Worm (Caenorhabditis elegans) whole organism, late embryonic: ENCODE measurements around the gene D1054.8.

Source experiments
- C08G9.2 ChIP-seq: sonication (generic microtip); optimal IDR thresholded peaks from 2 replicates; lab custom pipeline; 2016; ENCODE audit warnings: mild to moderate bottlenecking, missing genetic modification characterization, moderate library complexity, missing compliant biosample characterization
- F13H6.1 ChIP-seq: sonication (generic microtip); optimal IDR thresholded peaks from 2 replicates; lab custom pipeline; 2016; ENCODE audit warnings: missing genetic modification characterization, missing compliant biosample characterization
- K02D7.2 ChIP-seq: sonication (generic microtip); optimal IDR thresholded peaks from 2 replicates; lab custom pipeline; 2017; ENCODE audit warnings: mild to moderate bottlenecking, missing genetic modification characterization, missing compliant biosample characterization
- Y22D7AL.16 ChIP-seq: sonication (generic microtip); optimal IDR thresholded peaks from 2 replicates; lab custom pipeline; 2016; ENCODE audit warnings: missing genetic modification characterization, missing compliant biosample characterization
- ceh-2 ChIP-seq: sonication (generic microtip); optimal IDR thresholded peaks from 2 replicates; lab custom pipeline; 2016; ENCODE audit warnings: missing genotype, missing genetic modification characterization, missing compliant biosample characterization
- ceh-31 ChIP-seq: sonication (generic microtip); optimal IDR thresholded peaks from 2 replicates; lab custom pipeline; 2016; ENCODE audit warnings: missing genetic modification characterization, missing compliant biosample characterization
- ceh-34 ChIP-seq: sonication (generic microtip); optimal IDR thresholded peaks from 2 replicates; lab custom pipeline; 2016; ENCODE audit warnings: mild to moderate bottlenecking, missing genetic modification characterization, missing compliant biosample characterization
- ceh-45 ChIP-seq: fragments of 200-800 bp; sonication (Bioruptor generic); IDR thresholded peaks from 2 replicates; pipeline ENCODE4 v1.3.6; 2022; ENCODE audit warnings: missing genetic modification reagents, missing genetic modification characterization, missing compliant biosample characterization
- ceh-48 ChIP-seq: sonication (generic microtip); optimal IDR thresholded peaks from 2 replicates; lab custom pipeline; 2016; ENCODE audit warnings: missing genetic modification characterization, inconsistent platforms, missing compliant biosample characterization
- ceh-6 ChIP-seq: fragments of 200-800 bp; sonication (Bioruptor generic); optimal IDR thresholded peaks from 2 replicates; lab custom pipeline; 2018; ENCODE audit warnings: mild to moderate bottlenecking, missing genetic modification characterization, missing compliant biosample characterization
- ceh-9 ChIP-seq: sonication (generic microtip); optimal IDR thresholded peaks from 2 replicates; lab custom pipeline; 2016; ENCODE audit warnings: mild to moderate bottlenecking, missing genetic modification characterization, inconsistent platforms, missing compliant biosample characterization
- ets-4 ChIP-seq: sonication (generic microtip); optimal IDR thresholded peaks from 2 replicates; lab custom pipeline; 2016; ENCODE audit warnings: missing genetic modification characterization, missing compliant biosample characterization
- eyg-1 ChIP-seq: sonication (generic microtip); optimal IDR thresholded peaks from 2 replicates; lab custom pipeline; 2016; ENCODE audit warnings: missing genotype, missing genetic modification characterization, missing compliant biosample characterization
- fax-1 ChIP-seq: sonication (generic microtip); optimal IDR thresholded peaks from 2 replicates; lab custom pipeline; 2016; ENCODE audit warnings: missing genotype, missing genetic modification characterization, missing compliant biosample characterization
- fkh-6 ChIP-seq: sonication (generic microtip); optimal IDR thresholded peaks from 2 replicates; lab custom pipeline; 2016; ENCODE audit warnings: missing genetic modification characterization, missing compliant biosample characterization
- gmeb-2 ChIP-seq: sonication (generic microtip); optimal IDR thresholded peaks from 2 replicates; lab custom pipeline; 2016; ENCODE audit warnings: missing genetic modification characterization, inconsistent platforms, missing compliant biosample characterization
- hlh-15 ChIP-seq: sonication (generic microtip); optimal IDR thresholded peaks from 2 replicates; lab custom pipeline; 2016; ENCODE audit warnings: missing genetic modification characterization, missing compliant biosample characterization
- madf-2 ChIP-seq: sonication (generic microtip); optimal IDR thresholded peaks from 2 replicates; lab custom pipeline; 2017; ENCODE audit warnings: missing genetic modification characterization, missing compliant biosample characterization
- mec-3 ChIP-seq: sonication (generic microtip); optimal IDR thresholded peaks from 2 replicates; lab custom pipeline; 2016; ENCODE audit warnings: borderline replicate concordance, missing genetic modification characterization, missing compliant biosample characterization
- nfya-1 ChIP-seq: sonication (generic microtip); optimal IDR thresholded peaks from 2 replicates; lab custom pipeline; 2017; ENCODE audit warnings: missing genetic modification characterization, mild to moderate bottlenecking, missing compliant biosample characterization, antibody characterized with exemption, moderate library complexity
- npax-4 ChIP-seq: sonication (generic microtip); optimal IDR thresholded peaks from 2 replicates; lab custom pipeline; 2016; ENCODE audit warnings: missing genetic modification characterization, missing compliant biosample characterization
- pag-3 ChIP-seq: sonication (generic microtip); optimal IDR thresholded peaks from 2 replicates; lab custom pipeline; 2016; ENCODE audit warnings: missing compliant biosample characterization, missing genetic modification characterization, borderline replicate concordance
- rnt-1 ChIP-seq: sonication (generic microtip); optimal IDR thresholded peaks from 2 replicates; lab custom pipeline; 2016; ENCODE audit warnings: missing genetic modification characterization, missing compliant biosample characterization
- sox-2 ChIP-seq: fragments of 200-800 bp; sonication (Bioruptor generic); IDR thresholded peaks from 2 replicates; pipeline ENCODE4 v1.3.6; 2022; ENCODE audit warnings: missing genetic modification reagents, missing genetic modification characterization, missing compliant biosample characterization
- sox-4 ChIP-seq: sonication (generic microtip); optimal IDR thresholded peaks from 2 replicates; lab custom pipeline; 2017; ENCODE audit warnings: mild to moderate bottlenecking, missing genetic modification characterization, inconsistent platforms, missing compliant biosample characterization
- syd-9 ChIP-seq: sonication (generic microtip); optimal IDR thresholded peaks from 2 replicates; lab custom pipeline; 2016; ENCODE audit warnings: mild to moderate bottlenecking, missing genetic modification characterization, moderate library complexity, missing compliant biosample characterization
- tbx-2 ChIP-seq: sonication (generic microtip); optimal IDR thresholded peaks from 2 replicates; lab custom pipeline; 2016; ENCODE audit warnings: missing genetic modification characterization, missing compliant biosample characterization
- tbx-7 ChIP-seq: sonication (generic microtip); optimal IDR thresholded peaks from 2 replicates; lab custom pipeline; 2016; ENCODE audit warnings: missing genotype, missing genetic modification characterization, missing compliant biosample characterization
- ttx-3 ChIP-seq: sonication (generic microtip); optimal IDR thresholded peaks from 2 replicates; lab custom pipeline; 2016; ENCODE audit warnings: missing genetic modification reagents, missing genetic modification characterization, missing compliant biosample characterization
- unc-3 ChIP-seq, 2 experiments: fragments of 200-800 bp in 1 of 2; sonication (Bioruptor generic) in 1 of 2; sonication (generic microtip) in 1 of 2; conservative IDR thresholded peaks in 1 of 2; optimal IDR thresholded peaks in 1 of 2; 2 replicates each; pipeline versions ENCODE4 v1.3.6 to Lab custom; 2016 to 2022; ENCODE audit warnings: missing compliant biosample characterization in 2 of 2, missing genetic modification characterization in 2 of 2, missing genetic modification reagents in 1 of 2
- unc-42 ChIP-seq: sonication (generic microtip); optimal IDR thresholded peaks from 2 replicates; lab custom pipeline; 2016; ENCODE audit warnings: missing genotype, missing genetic modification characterization, missing compliant biosample characterization
- unc-86 ChIP-seq: sonication (generic microtip); optimal IDR thresholded peaks from 2 replicates; lab custom pipeline; 2016; ENCODE audit warnings: missing genetic modification characterization, missing compliant biosample characterization
- zip-5 ChIP-seq: sonication (generic microtip); optimal IDR thresholded peaks from 2 replicates; lab custom pipeline; 2016; ENCODE audit warnings: missing genetic modification characterization, missing compliant biosample characterization
- ztf-16 ChIP-seq: sonication (generic microtip); optimal IDR thresholded peaks from 2 replicates; lab custom pipeline; 2017; ENCODE audit warnings: missing genetic modification characterization, missing compliant biosample characterization

The D1054.8 gene

DNA sequence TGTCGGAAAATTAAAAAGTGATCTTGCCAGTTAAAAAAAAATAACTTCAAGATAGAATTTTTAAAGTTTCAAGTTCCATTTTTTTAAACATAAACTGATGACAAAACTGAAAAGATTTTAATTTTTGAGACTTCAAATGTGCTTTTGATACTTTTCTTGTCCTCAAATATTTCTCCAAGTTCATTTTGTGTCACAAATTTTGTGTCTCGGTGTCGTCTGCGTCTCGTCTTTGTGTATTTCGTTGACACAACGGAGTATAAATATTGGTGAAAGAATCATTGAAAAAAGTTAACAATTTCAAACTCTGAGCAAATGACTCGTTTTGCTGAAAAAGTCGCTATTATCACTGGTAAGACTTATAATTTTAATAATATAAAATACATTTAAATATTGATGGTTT, at the start of gene D1054.8:
D1054.8 (plus strand) TSS at position 301 of the 400 bp plus-strand sequence.
- TF ChIP-seq syd-9 (no peak), ztf-16 (tag; lab: Kevin White, UChicago) (no peak), Y22D7AL.16 (no peak), F13H6.1 (tag; lab: Kevin White, UChicago) (no peak)

- TF ChIP-seq tbx-2 (tag; lab: Kevin White, UChicago) = peak; percentile 57
- no peak for TF ChIP-seq ztf-16 (tag; lab: Kevin White, UChicago)
- peak; percentile 28 for TF ChIP-seq ets-4 (tag; lab: Kevin White, UChicago)
- peak; percentile 59 for TF ChIP-seq ceh-31 (tag; lab: Kevin White, UChicago)
- no peak for TF ChIP-seq sox-2 (GFP tag; lab: Robert Waterston, UW)
- peak; percentile 53 for TF ChIP-seq ceh-2 (tag; lab: Kevin White, UChicago)
- TF ChIP-seq fax-1 (tag; lab: Kevin White, UChicago) = peak; percentile 29
- peak; percentile 34 for TF ChIP-seq tbx-7 (tag; lab: Kevin White, UChicago)
- TF ChIP-seq zip-5 (tag; lab: Kevin White, UChicago) = peak; percentile 21
- no peak for TF ChIP-seq sox-4 (tag; lab: Kevin White, UChicago)
- peak; percentile 74 for TF ChIP-seq C08G9.2 (tag; lab: Kevin White, UChicago)
- no peak for TF ChIP-seq ceh-34
- TF ChIP-seq, all 69 proteins: peak for 8
Observed at ce11 chrV:10736756-10737155, 47.4 kb upstream of the D1054.8 start, which contains the start of the genes mre-11 and wdr-5.3. Gene mre-11 (minus strand): TSS chrV:10736868. Gene wdr-5.3 (plus strand): TSS chrV:10737116.

DNA sequence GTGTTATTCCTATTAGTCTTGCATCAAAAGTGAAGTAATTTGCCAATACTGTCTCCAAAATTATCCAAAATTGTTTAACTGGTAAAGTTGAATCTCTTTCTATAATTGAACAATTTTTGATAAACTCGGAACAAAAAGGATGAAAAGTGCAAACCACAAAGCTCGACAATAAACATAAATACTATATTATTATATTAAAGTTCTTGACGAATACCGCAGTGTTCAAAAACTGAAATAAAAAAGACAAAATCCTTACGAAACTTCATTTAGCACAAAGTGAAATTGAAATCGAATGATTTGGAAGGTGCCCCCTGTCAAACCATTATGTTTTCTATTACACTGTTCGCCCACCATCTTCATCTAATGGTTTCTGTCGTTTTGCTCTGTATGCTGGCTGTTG, 42.8 kb upstream of the D1054.8 start, which contains the start of gene ZC302.3:
ZC302.3 (minus strand) TSS at position 101 of the 400 bp plus-strand sequence.
- TF ChIP-seq sox-4 (tag; lab: Kevin White, UChicago) (no peak), C08G9.2 (tag; lab: Kevin White, UChicago) (no peak), rnt-1 (no peak), ceh-48 (no peak), madf-2 (tag; lab: Kevin White, UChicago) (no peak), ceh-9 (tag; lab: Kevin White, UChicago) (no peak), tbx-2 (tag; lab: Kevin White, UChicago) (no peak), gmeb-2 (tag; lab: Kevin White, UChicago) (no peak), unc-42 (tag; lab: Kevin White, UChicago) (no peak), unc-3 (GFP tag; conservative IDR thresholded peaks at IDR 0.05; lab: Robert Waterston, UW) (no peak), unc-3 (tag; optimal IDR thresholded peaks at IDR 0.05; lab: Kevin White, UChicago) (no peak), F13H6.1 (tag; lab: Kevin White, UChicago) (no peak), K02D7.2 (no peak), npax-4 (tag; lab: Kevin White, UChicago) (no peak), eyg-1 (tag; lab: Kevin White, UChicago) (no peak)

DNA sequence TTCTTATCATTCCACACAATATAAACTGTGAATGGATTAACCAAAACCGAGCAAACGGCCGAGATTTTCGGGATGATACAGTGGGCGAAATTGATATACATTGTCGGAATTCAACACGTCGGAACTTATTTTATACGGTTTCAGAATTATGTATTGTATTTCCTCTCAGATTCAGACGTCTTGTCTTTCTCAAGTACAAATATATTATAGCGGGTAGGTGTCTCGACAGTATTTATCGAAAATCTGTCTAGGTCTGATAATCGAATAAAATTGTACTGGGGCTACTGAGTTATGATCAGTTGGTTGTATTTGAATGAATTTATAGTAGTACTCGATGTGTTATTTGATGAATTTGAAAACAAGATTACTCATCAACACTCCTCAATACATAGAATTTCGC, 40.5 kb upstream of the D1054.8 start, which contains the start of gene srj-22:
srj-22 (minus strand) TSS at position 101 of the 400 bp plus-strand sequence.
- TF ChIP-seq ttx-3 (tag; lab: Kevin White, UChicago) (no peak), ceh-6 (no peak), pag-3 (tag; lab: Kevin White, UChicago) (no peak), mec-3 (tag; lab: Kevin White, UChicago) (no peak), ceh-9 (tag; lab: Kevin White, UChicago) (no peak), unc-86 (tag; lab: Kevin White, UChicago) (no peak)

DNA sequence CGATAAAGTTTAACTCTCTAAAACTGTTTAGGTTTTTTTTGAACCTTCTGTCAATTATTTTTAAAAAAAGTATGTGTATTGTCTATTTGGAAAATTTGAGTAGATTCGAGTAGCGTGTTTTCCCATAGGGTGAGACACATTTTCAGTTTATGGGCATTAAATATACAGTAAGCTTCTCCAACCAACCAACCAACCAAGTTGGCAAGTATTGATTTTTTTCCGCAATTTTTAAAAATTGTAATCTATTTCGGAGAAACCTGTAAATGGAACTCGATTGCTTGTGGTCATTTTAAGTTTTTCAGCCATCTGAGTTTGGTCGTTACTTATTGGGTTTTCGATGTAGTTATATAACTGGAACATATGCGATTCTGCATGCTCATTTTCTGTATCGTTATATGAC, 39.1 kb upstream of the D1054.8 start, which contains the start of gene srj-21:
srj-21 (plus strand) TSS at position 301 of the 400 bp plus-strand sequence.
- TF ChIP-seq fkh-6 (tag; lab: Kevin White, UChicago) (no peak), ceh-45 (no peak), K02D7.2 (no peak), unc-3 (GFP tag; conservative IDR thresholded peaks at IDR 0.05; lab: Robert Waterston, UW) (no peak), unc-3 (tag; optimal IDR thresholded peaks at IDR 0.05; lab: Kevin White, UChicago) (no peak), zip-5 (tag; lab: Kevin White, UChicago) (no peak), hlh-15 (tag; lab: Kevin White, UChicago) (no peak), nfya-1 (tag; lab: Kevin White, UChicago) (no peak), ceh-48 (no peak)
